Worm (Caenorhabditis elegans) whole organism, L4/young adult: ENCODE measurements around the gene pqn-36.

Experiments
- W03F9.2 ChIP-seq: fragments of 150-350 bp; optimal IDR thresholded peaks from 2 replicates; lab custom pipeline; 2014; ENCODE audit warnings: missing biosample characterization, missing genetic modification characterization
- him-1 ChIP-seq: sonication (generic microtip); optimal IDR thresholded peaks from 2 replicates; lab custom pipeline; 2016; ENCODE audit warnings: missing genotype, missing genetic modification reagents, missing genetic modification characterization, missing compliant biosample characterization

- no peak for TF ChIP-seq W03F9.2 (tag; lab: Kevin White, UChicago)
- no peak for TF ChIP-seq him-1
These were observed 29.9 kb downstream of the pqn-36 start for ce11 chrX:15385379-15385778.
